Worm (Caenorhabditis elegans) whole organism, mixed stage, embryonic: ENCODE measurements around the gene sdn-1.

Experiments
- M03D4.4 ChIP-seq: sonication (generic microtip); optimal IDR thresholded peaks from 2 replicates; lab custom pipeline; 2017; ENCODE audit warnings: mild to moderate bottlenecking, missing genetic modification characterization, missing compliant biosample characterization
- bed-3 ChIP-seq: fragments of 200-800 bp; sonication (Bioruptor generic); optimal IDR thresholded peaks from 3 replicates; lab custom pipeline; 2018; ENCODE audit warnings: mild to moderate bottlenecking, missing genetic modification characterization, moderate library complexity, missing compliant biosample characterization
- blmp-1 ChIP-seq: fragments of 150-350 bp; optimal IDR thresholded peaks from 2 replicates; lab custom pipeline; 2014; ENCODE audit warnings: missing biosample characterization, missing genetic modification characterization
- ceh-39 ChIP-seq: fragments of 150-350 bp; optimal IDR thresholded peaks from 2 replicates; lab custom pipeline; 2014; ENCODE audit warnings: missing biosample characterization, missing genetic modification characterization
- ceh-43 ChIP-seq: fragments of 200-800 bp; sonication (Bioruptor generic); optimal IDR thresholded peaks from 2 replicates; lab custom pipeline; 2018; ENCODE audit warnings: mild to moderate bottlenecking, missing genetic modification characterization, moderate library complexity, missing compliant biosample characterization
- ceh-83 ChIP-seq: fragments of 200-800 bp; sonication (Bioruptor generic); optimal IDR thresholded peaks from 2 replicates; lab custom pipeline; 2018; ENCODE audit warnings: mild to moderate bottlenecking, missing genetic modification characterization, missing compliant biosample characterization
- ces-1 ChIP-seq: fragments of 150-350 bp; optimal IDR thresholded peaks from 2 replicates; lab custom pipeline; 2014; ENCODE audit warnings: missing biosample characterization, missing genetic modification reagents, missing genetic modification characterization
- cnd-1 ChIP-seq: fragments of 200-800 bp; sonication (Bioruptor generic); optimal IDR thresholded peaks from 2 replicates; lab custom pipeline; 2018; ENCODE audit warnings: mild to moderate bottlenecking, missing genetic modification characterization, missing compliant biosample characterization
- drap-1 ChIP-seq: fragments of 200-800 bp; sonication (Bioruptor generic); optimal IDR thresholded peaks from 3 replicates; lab custom pipeline; 2018; ENCODE audit warnings: mild to moderate bottlenecking, missing genetic modification characterization, missing compliant biosample characterization
- elt-1 ChIP-seq: sonication (generic microtip); optimal IDR thresholded peaks from 2 replicates; lab custom pipeline; 2017; ENCODE audit warnings: missing genetic modification characterization, mild to moderate bottlenecking, missing compliant biosample characterization, antibody characterized with exemption, moderate library complexity, borderline replicate concordance; ENCODE audit not compliant: insufficient read depth
- elt-3 ChIP-seq: fragments of 150-350 bp; optimal IDR thresholded peaks from 2 replicates; lab custom pipeline; 2014; ENCODE audit warnings: missing biosample characterization, missing genetic modification characterization
- flh-1 ChIP-seq: fragments of 200-800 bp; sonication (Bioruptor generic); optimal IDR thresholded peaks from 2 replicates; lab custom pipeline; 2018; ENCODE audit warnings: mild to moderate bottlenecking, missing genetic modification characterization, moderate library complexity, missing compliant biosample characterization
- ham-2 ChIP-seq: fragments of 200-800 bp; sonication (Bioruptor generic); optimal IDR thresholded peaks from 2 replicates; lab custom pipeline; 2018; ENCODE audit warnings: mild to moderate bottlenecking, missing genetic modification characterization, missing compliant biosample characterization
- hlh-1 ChIP-seq: fragments of 150-350 bp; optimal IDR thresholded peaks from 2 replicates; lab custom pipeline; 2014; ENCODE audit warnings: missing biosample characterization, missing genetic modification reagents, missing genetic modification characterization
- lin-13 ChIP-seq: fragments of 150-350 bp; optimal IDR thresholded peaks from 2 replicates; lab custom pipeline; 2014; ENCODE audit warnings: missing biosample characterization, missing genetic modification characterization
- lin-32 ChIP-seq: fragments of 200-800 bp; sonication (Bioruptor generic); optimal IDR thresholded peaks from 2 replicates; lab custom pipeline; 2018; ENCODE audit warnings: mild to moderate bottlenecking, missing genetic modification characterization, missing compliant biosample characterization
- lsy-2 ChIP-seq: fragments of 150-350 bp; optimal IDR thresholded peaks from 2 replicates; lab custom pipeline; 2014; ENCODE audit warnings: missing biosample characterization, missing genetic modification characterization
- mab-5 ChIP-seq: fragments of 150-350 bp; optimal IDR thresholded peaks from 2 replicates; lab custom pipeline; 2014; ENCODE audit warnings: missing biosample characterization, missing genetic modification characterization
- mep-1 ChIP-seq: fragments of 150-350 bp; optimal IDR thresholded peaks from 2 replicates; lab custom pipeline; 2017; ENCODE audit warnings: missing biosample characterization, missing genetic modification reagents, missing genetic modification characterization, inconsistent platforms
- mls-2 ChIP-seq: sonication (generic microtip); optimal IDR thresholded peaks from 2 replicates; lab custom pipeline; 2016; ENCODE audit warnings: mild to moderate bottlenecking, missing genetic modification characterization, moderate library complexity, missing compliant biosample characterization
- nhr-12 ChIP-seq: fragments of 150-350 bp; optimal IDR thresholded peaks from 2 replicates; lab custom pipeline; 2014; ENCODE audit warnings: missing biosample characterization, missing genetic modification characterization
- nhr-2 ChIP-seq: fragments of 150-350 bp; optimal IDR thresholded peaks from 2 replicates; lab custom pipeline; 2014; ENCODE audit warnings: missing biosample characterization, missing genetic modification characterization
- nhr-237 ChIP-seq: fragments of 150-350 bp; optimal IDR thresholded peaks from 2 replicates; lab custom pipeline; 2014; ENCODE audit warnings: missing biosample characterization, missing genetic modification characterization
- nhr-28 ChIP-seq: fragments of 150-350 bp; optimal IDR thresholded peaks from 2 replicates; lab custom pipeline; 2014; ENCODE audit warnings: missing biosample characterization, missing genetic modification characterization
- nhr-76 ChIP-seq: sonication (generic microtip); optimal IDR thresholded peaks from 2 replicates; lab custom pipeline; 2017; ENCODE audit warnings: missing biosample characterization, missing genetic modification characterization
- pha-4 ChIP-seq: fragments of 150-350 bp; optimal IDR thresholded peaks from 2 replicates; lab custom pipeline; 2018; ENCODE audit warnings: missing biosample characterization, missing genetic modification reagents, missing genetic modification characterization
- sem-2 ChIP-seq: fragments of 200-800 bp; sonication (Bioruptor generic); optimal IDR thresholded peaks from 2 replicates; lab custom pipeline; 2018; ENCODE audit warnings: mild to moderate bottlenecking, missing genetic modification characterization, missing compliant biosample characterization
- snpc-4 ChIP-seq: fragments of 150-350 bp; optimal IDR thresholded peaks from 2 replicates; lab custom pipeline; 2014; ENCODE audit warnings: missing biosample characterization, missing genetic modification characterization
- sptf-1 ChIP-seq: sonication (generic microtip); optimal IDR thresholded peaks from 2 replicates; lab custom pipeline; 2017; ENCODE audit warnings: mild to moderate bottlenecking, missing genetic modification characterization, moderate library complexity, missing compliant biosample characterization
- tbx-8 ChIP-seq: fragments of 200-800 bp; sonication (Bioruptor generic); optimal IDR thresholded peaks from 2 replicates; lab custom pipeline; 2018; ENCODE audit warnings: mild to moderate bottlenecking, missing genetic modification characterization, moderate library complexity, missing compliant biosample characterization
- unc-120 ChIP-seq: sonication (generic microtip); optimal IDR thresholded peaks from 2 replicates; lab custom pipeline; 2017; ENCODE audit warnings: missing genetic modification characterization, missing compliant biosample characterization; ENCODE audit not compliant: poor library complexity, severe bottlenecking
- unc-39 ChIP-seq: fragments of 150-350 bp; optimal IDR thresholded peaks from 2 replicates; lab custom pipeline; 2014; ENCODE audit warnings: missing biosample characterization, missing genetic modification characterization
- unc-62 ChIP-seq: fragments of 150-350 bp; optimal IDR thresholded peaks from 2 replicates; lab custom pipeline; 2014; ENCODE audit warnings: missing biosample characterization, missing genetic modification reagents, missing genetic modification characterization
- zip-8 ChIP-seq: fragments of 150-350 bp; optimal IDR thresholded peaks from 2 replicates; lab custom pipeline; 2014; ENCODE audit warnings: missing biosample characterization, missing genetic modification characterization
- ztf-11 ChIP-seq: fragments of 150-350 bp; optimal IDR thresholded peaks from 2 replicates; lab custom pipeline; 2014; ENCODE audit warnings: missing biosample characterization, missing genetic modification characterization

The sdn-1 gene

DNA sequence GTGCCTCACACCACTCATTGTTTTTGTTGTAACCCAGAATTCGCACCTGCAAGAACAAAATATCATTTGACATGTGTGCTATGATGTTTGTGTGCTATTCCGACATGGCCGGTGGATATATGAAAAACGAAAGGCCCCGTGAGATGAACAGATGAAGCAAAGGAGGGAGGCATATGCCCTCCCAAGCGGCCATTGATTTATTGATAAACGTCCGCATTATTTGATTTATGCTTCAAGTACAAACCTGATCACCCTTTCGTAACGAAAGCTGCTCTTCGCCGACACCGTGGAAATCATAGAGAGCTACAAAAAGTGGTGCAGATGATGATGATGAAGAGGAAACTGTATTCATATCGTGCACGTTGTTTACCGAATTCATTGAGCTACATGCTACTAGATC, 19.2 kb upstream of the sdn-1 start:
- TF ChIP-seq M03D4.4 (tag; lab: Kevin White, UChicago) (no peak), hlh-1 (no peak), ztf-11 (tag; lab: Kevin White, UChicago) (no peak), elt-1 (tag; lab: Kevin White, UChicago) (no peak), unc-62 (GFP tag; lab: Kevin White, UChicago) (peak; percentile 71), bed-3 (no peak), nhr-2 (no peak), mab-5 (tag; lab: Kevin White, UChicago) (peak; percentile 56), nhr-76 (tag; lab: Kevin White, UChicago) (no peak)

DNA sequence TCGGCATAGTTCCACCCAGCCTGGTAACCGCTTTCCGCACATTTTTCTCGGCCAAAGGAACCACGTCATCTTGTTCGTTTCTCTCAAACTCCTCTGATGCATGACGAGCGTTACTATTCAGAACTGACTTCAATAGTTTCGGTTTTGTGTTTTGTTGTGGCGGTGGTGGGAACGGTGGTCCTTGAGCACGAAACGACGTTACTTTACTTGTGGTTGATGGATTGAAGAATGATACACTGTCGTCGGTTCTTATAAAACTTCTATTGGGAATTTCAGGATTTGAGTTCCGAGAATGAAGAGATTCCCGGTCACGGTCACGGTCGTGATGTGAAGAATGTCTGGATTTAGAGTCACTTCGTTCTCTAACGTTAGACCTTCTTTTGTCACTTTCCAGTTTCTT, 16.7 kb upstream of the sdn-1 start:
- TF ChIP-seq elt-1 (tag; lab: Kevin White, UChicago) (no peak), sem-2 (GFP tag; lab: Kevin White, UChicago) (no peak), lin-13 (tag; lab: Kevin White, UChicago) (no peak), ztf-11 (tag; lab: Kevin White, UChicago) (no peak)

DNA sequence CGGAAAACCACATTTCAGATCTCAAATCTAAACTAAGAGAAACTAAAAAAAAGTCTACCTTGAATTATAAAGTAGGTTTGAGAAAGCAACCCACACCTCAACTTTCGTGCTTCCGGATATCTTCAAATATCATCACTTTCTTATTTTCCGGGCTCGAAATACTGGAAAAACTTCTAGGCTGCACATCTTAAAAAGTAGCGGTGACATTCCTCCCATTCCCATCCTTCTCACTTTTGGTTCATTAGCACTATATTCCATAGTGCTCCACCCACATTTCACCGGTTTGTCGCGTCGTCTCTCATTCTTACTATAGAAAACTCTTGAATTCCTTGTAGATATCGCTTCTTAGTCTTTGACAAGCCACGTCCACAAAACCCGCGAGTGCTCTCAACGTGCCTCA, 11.3 kb upstream of the sdn-1 start, which contains the start of gene flp-19:
flp-19 (plus strand) TSS at position 301 of the 400 bp plus-strand sequence.
- TF ChIP-seq sem-2 (GFP tag; lab: Kevin White, UChicago) = no peak
- TF ChIP-seq, all 35 proteins: peak for 0

DNA sequence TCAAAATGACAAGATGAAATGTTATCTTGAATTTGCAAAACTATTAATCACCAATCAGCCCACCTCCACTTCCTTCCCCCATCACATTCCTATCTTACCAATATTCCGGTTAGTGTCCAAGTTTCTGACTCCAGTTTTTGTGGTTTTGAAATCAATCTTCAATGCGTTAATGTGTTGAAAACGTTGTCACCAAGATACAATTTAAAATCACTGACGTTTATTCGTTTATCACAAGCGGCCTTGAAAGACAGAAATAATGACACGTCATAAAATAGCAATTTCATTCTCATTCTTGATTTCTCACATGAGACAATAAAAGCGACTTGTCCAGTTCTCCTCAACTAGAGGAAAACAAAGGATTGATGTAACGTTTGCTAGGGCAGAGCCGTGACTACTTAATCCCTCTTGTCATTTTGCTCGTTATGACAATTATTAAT, 6.6 kb upstream of the sdn-1 start:
- TF ChIP-seq drap-1 (GFP tag; lab: Kevin White, UChicago) = no peak
- peak; percentile 24 for TF ChIP-seq ces-1 (GFP tag; lab: Kevin White, UChicago)
- peak; percentile 78 for TF ChIP-seq unc-62 (GFP tag; lab: Kevin White, UChicago)
- TF ChIP-seq cnd-1 = peak; percentile 3

DNA sequence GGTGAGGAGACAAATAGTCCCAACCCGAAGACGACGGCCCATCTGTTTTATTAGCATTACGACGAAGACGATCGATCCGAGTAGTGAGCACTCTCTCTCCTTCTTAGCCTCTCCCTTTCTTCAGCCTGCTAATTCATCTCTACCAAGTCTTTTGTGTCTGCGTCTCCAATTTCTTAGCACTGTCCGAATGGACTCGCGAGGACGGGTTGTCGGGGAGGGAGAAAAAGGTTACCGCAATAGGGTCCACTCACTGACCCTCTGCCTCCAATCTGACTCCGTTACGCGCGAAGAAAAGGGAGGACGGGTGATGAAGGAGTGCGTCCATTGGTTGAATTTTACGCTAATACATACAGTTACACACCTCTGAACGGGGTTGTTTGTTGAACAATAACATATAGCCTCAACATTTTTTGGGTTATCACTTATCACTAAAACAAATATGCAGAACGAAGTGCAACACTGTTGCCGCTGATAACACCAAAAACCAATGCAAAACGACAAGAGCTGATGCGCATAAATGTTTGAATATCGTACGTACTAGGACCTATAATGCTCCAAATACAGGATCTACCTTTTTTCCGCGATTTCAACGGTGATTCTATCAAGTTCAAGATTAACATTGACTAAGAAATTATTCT, 4.5 kb upstream of the sdn-1 start:
- TF ChIP-seq drap-1 (GFP tag; lab: Kevin White, UChicago) (peak; percentile 52), bed-3 (no peak), nhr-12 (tag; lab: Kevin White, UChicago) (no peak), tbx-8 (no peak), ham-2 (peak; percentile 80), elt-3 (tag; lab: Kevin White, UChicago) (no peak), ceh-83 (no peak), nhr-2 (peak; percentile 93), hlh-1 (peak; percentile 50), mab-5 (tag; lab: Kevin White, UChicago) (no peak), snpc-4 (tag; lab: Kevin White, UChicago) (no peak), unc-39 (no peak), flh-1 (GFP tag; lab: Kevin White, UChicago) (no peak), nhr-28 (tag; lab: Kevin White, UChicago) (no peak), ztf-11 (tag; lab: Kevin White, UChicago) (peak; percentile 28), sptf-1 (tag; lab: Kevin White, UChicago) (peak; percentile 4), M03D4.4 (tag; lab: Kevin White, UChicago) (no peak), lin-13 (tag; lab: Kevin White, UChicago) (no peak), zip-8 (tag; lab: Kevin White, UChicago) (no peak), blmp-1 (no peak), ceh-43 (GFP tag; lab: Kevin White, UChicago) (no peak), nhr-76 (tag; lab: Kevin White, UChicago) (no peak), lin-32 (GFP tag; lab: Kevin White, UChicago) (no peak), sem-2 (GFP tag; lab: Kevin White, UChicago) (no peak), unc-120 (tag; lab: Kevin White, UChicago) (peak; percentile 71), ceh-39 (peak; percentile 60), cnd-1 (peak; percentile 45), mep-1 (tag; lab: Kevin White, UChicago) (no peak), ces-1 (GFP tag; lab: Kevin White, UChicago) (peak; percentile 84), lsy-2 (tag; lab: Kevin White, UChicago) (peak; percentile 37), mls-2 (tag; lab: Kevin White, UChicago) (peak; percentile 73), pha-4 (tag; lab: Kevin White, UChicago) (no peak), elt-1 (tag; lab: Kevin White, UChicago) (no peak), unc-62 (GFP tag; lab: Kevin White, UChicago) (peak; percentile 54), nhr-237 (tag; lab: Kevin White, UChicago) (no peak)
- TF ChIP-seq, all 35 proteins: peak for 13
